Worm (Caenorhabditis elegans) whole organism, early embryonic: ENCODE results near the gene cyn-6.

Experiments used
- ama-1 ChIP-seq: fragments of 150-350 bp; optimal IDR thresholded peaks from 2 replicates; lab custom pipeline; 2014
- ceh-13 ChIP-seq: fragments of 200-800 bp; sonication (Bioruptor generic); optimal IDR thresholded peaks from 2 replicates; lab custom pipeline; 2018; ENCODE audit warnings: mild to moderate bottlenecking, missing genetic modification characterization, missing compliant biosample characterization
- ets-7 ChIP-seq: sonication (generic microtip); optimal IDR thresholded peaks from 2 replicates; lab custom pipeline; 2016; ENCODE audit warnings: missing genotype, missing genetic modification characterization, missing compliant biosample characterization
- flt-1 ChIP-seq: fragments of 200-800 bp; sonication (Bioruptor generic); IDR thresholded peaks from 2 replicates; pipeline ENCODE4 v1.3.6; 2022; ENCODE audit warnings: missing genetic modification characterization, missing compliant biosample characterization
- hmg-4 ChIP-seq: fragments of 200-800 bp; sonication (Bioruptor generic); optimal IDR thresholded peaks from 2 replicates; lab custom pipeline; 2018; ENCODE audit warnings: mild to moderate bottlenecking, missing genetic modification characterization, missing compliant biosample characterization
- hnd-1 ChIP-seq: sonication (generic microtip); optimal IDR thresholded peaks from 2 replicates; lab custom pipeline; 2016; ENCODE audit warnings: missing genetic modification characterization, missing compliant biosample characterization
- scrt-1 ChIP-seq: fragments of 200-800 bp; sonication (Bioruptor generic); IDR thresholded peaks from 2 replicates; pipeline ENCODE4 v1.3.6; 2022; ENCODE audit warnings: missing genetic modification characterization, missing compliant biosample characterization
- tbx-11 ChIP-seq: fragments of 200-800 bp; sonication (Bioruptor generic); IDR thresholded peaks from 2 replicates; pipeline ENCODE4 v1.3.6; 2022; ENCODE audit warnings: missing genetic modification characterization, missing compliant biosample characterization
- tbx-37 ChIP-seq: fragments of 200-800 bp; sonication (Bioruptor generic); conservative IDR thresholded peaks from 2 replicates; pipeline ENCODE4 v1.3.6; 2022; ENCODE audit warnings: missing genetic modification reagents, missing genetic modification characterization, missing compliant biosample characterization
- tra-4 ChIP-seq: sonication (generic microtip); optimal IDR thresholded peaks from 2 replicates; lab custom pipeline; 2017; ENCODE audit warnings: missing genetic modification characterization, missing compliant biosample characterization

DNA sequence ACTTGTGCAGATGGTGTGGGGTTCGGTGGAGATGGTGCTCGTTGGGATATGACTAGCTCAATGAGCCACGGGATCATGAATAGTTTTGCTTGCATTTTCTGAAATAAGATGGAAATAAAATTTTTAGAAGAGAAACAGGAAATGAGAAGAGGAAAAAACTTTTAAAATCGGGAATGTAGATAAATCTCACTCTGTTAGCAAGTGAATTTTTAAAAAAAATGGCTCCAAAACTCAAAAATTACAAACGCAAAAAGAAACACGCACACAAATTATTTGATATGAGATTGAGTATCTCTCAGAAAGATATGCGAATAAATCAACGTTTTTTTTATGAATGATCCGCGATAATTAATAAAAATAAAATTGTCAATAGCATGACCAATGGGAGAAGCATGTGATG, 15.2 kb upstream of the cyn-6 start, which contains the start of gene T17H7.7:
- no peak for TF ChIP-seq ama-1 (lab: Kevin White, UChicago)
- TF ChIP-seq tbx-11 = no peak
- no peak for TF ChIP-seq tra-4 (tag; lab: Kevin White, UChicago)
- no peak for TF ChIP-seq scrt-1
- TF ChIP-seq hnd-1 (tag; lab: Kevin White, UChicago) = no peak
- no peak for TF ChIP-seq ceh-13 (GFP tag; lab: Kevin White, UChicago)
- no peak for TF ChIP-seq tbx-37
- TF ChIP-seq ets-7 (tag; lab: Kevin White, UChicago) = no peak
- TF ChIP-seq hmg-4 (GFP tag; lab: Kevin White, UChicago) = no peak
- TF ChIP-seq flt-1 (GFP tag; lab: Robert Waterston, UW) = no peak
